Worm (Caenorhabditis elegans): Measurements from ENCODE around the gene C04H5.1.

- TF ChIP-seq lsy-2 (tag; optimal IDR thresholded peaks at IDR 0.05) = no peak
- no peak for TF ChIP-seq nhr-25 (tag; optimal IDR thresholded peaks at IDR 0.05)
- TF ChIP-seq lin-13 (GFP tag; optimal IDR thresholded peaks at IDR 0.05) = no peak
- no peak for TF ChIP-seq ztf-4 (tag; optimal IDR thresholded peaks at IDR 0.05)
These were observed 42.3 kb downstream of the C04H5.1 start, which contains the start of gene C01G12.13 for ce11 chrII:14576429-14576828.

Measured in whole organism, L2 larva.